Fruit fly (Drosophila melanogaster): ENCODE measurements around the gene Sfp24Bd.
A peak's percentile ranks its signal among the peaks of the same experiment; 100 is the strongest.

Gene Sfp24Bd

dm6 chr2L:3675770-3676169, 6.8 kb upstream of the Sfp24Bd start (continued):
- TF ChIP-seq Mad (GFP tag; optimal IDR thresholded peaks at IDR 0.05) (no peak), Spps (tag; optimal IDR thresholded peaks at IDR 0.05) (peak; percentile 3), shn (GFP tag; optimal IDR thresholded peaks at IDR 0.05) (no peak), CG5180 (GFP tag; optimal IDR thresholded peaks at IDR 0.05) (no peak), Dek (tag; optimal IDR thresholded peaks at IDR 0.05) (no peak), CG43689 (GFP tag; IDR thresholded peaks at IDR 0.05) (no peak), Hey (tag; optimal IDR thresholded peaks at IDR 0.05) (no peak), CG10462 (GFP tag; optimal IDR thresholded peaks at IDR 0.05) (no peak), gsb-n (tag; optimal IDR thresholded peaks at IDR 0.05) (peak; percentile 35), trh (GFP tag; optimal IDR thresholded peaks at IDR 0.05) (no peak), D19B (GFP tag; optimal IDR thresholded peaks at IDR 0.05) (no peak), NC2α (GFP tag; optimal IDR thresholded peaks at IDR 0.05) (peak; percentile 16), fd3F (GFP tag; optimal IDR thresholded peaks at IDR 0.05) (no peak), BtbVII (GFP tag; optimal IDR thresholded peaks at IDR 0.05) (no peak), Dip2 (GFP tag; IDR thresholded peaks at IDR 0.05) (no peak), CG8765 (GFP tag; IDR thresholded peaks at IDR 0.05) (peak; percentile 55; the same call in 1 of the 2 replicates), luna (GFP tag; optimal IDR thresholded peaks at IDR 0.05) (no peak), Rfx (GFP tag; IDR thresholded peaks at IDR 0.05) (no peak), HmgD (GFP tag; optimal IDR thresholded peaks at IDR 0.05) (no peak), Hr3 (GFP tag; optimal IDR thresholded peaks at IDR 0.05) (no peak), tx (GFP tag; optimal IDR thresholded peaks at IDR 0.05) (no peak)

dm6 chr2L:3670481-3670880, 1.5 kb upstream of the Sfp24Bd start, which contains the start of gene Sfp24Bc:
TSS of gene Sfp24Bc (minus strand) at chr2L:3670581.
- TF ChIP-seq Pdp1 (GFP tag; optimal IDR thresholded peaks at IDR 0.05) (peak in 1 of 2 experiments; percentile 54), sc (optimal IDR thresholded peaks at IDR 0.05) (no peak), sc (GFP tag; optimal IDR thresholded peaks at IDR 0.05) (no peak)

DNA sequence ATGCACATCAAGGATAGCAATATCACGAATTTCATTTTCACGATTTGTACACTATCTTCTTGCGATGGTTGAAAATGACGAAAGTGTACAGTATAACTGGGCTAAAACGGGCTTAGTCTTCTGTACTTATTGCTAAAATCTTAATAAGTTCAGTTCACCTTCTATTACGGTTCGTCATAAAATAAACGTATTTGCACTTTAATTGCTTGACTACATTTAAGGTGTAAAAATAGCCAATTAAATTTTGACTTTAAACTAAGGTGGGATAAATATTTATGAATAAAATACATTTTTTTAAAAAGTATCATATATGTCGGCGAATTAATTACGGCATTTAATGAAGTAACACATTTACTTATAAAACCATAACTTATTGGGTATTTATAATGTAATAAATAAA, 741 bp upstream of the Sfp24Bd start, which contains the start of gene Sfp24Bb:
TSS of gene Sfp24Bb (minus strand) at position 101 of the 400 bp plus-strand sequence.
- TF ChIP-seq Xbp1 (GFP tag; optimal IDR thresholded peaks at IDR 0.05) (no peak), CG17802 (tag; optimal IDR thresholded peaks at IDR 0.05) (no peak), nerfin-2 (GFP tag; IDR thresholded peaks at IDR 0.05; ENCODE audit: partially characterized antibody) (no peak), Dip2 (GFP tag; IDR thresholded peaks at IDR 0.05) (no peak), vfl (GFP tag; optimal IDR thresholded peaks at IDR 0.05) (no peak)

dm6 chr2L:3668451-3668850, 483 bp downstream of the Sfp24Bd start, which contains the start of gene Sfp24Ba:
TSS of gene Sfp24Ba (minus strand) at chr2L:3668551.
- TF ChIP-seq CG12391 (tag; optimal IDR thresholded peaks at IDR 0.05) (no peak), Oli (tag; optimal IDR thresholded peaks at IDR 0.05) (no peak), Dip3 (GFP tag; optimal IDR thresholded peaks at IDR 0.05) (no peak), Optix (GFP tag; IDR thresholded peaks at IDR 0.05) (no peak), trh (GFP tag; optimal IDR thresholded peaks at IDR 0.05) (no peak), crc (GFP tag; optimal IDR thresholded peaks at IDR 0.05) (no peak)

DNA sequence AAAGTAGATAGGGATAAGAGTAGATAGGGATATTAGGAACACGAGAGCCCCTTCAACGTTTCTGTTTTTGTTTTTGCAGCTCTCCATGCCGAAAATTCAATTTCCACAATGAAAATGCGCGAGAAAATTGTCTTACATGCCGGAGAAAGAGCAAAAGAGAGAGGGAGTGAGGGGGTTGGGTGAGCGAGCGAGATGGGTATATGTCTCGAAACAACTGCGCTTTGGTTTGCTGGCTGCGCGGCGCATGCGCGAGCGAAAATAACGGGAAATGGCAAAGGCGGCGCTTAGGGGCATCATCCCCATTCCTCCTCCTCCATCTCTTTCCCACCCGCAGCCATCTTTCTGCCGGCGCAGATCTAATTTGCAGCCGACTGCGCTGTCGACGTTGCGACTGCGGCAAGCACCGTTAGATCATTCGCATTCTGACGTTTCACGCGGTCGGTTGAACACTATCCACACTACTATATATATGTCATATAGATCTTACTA, 6.6 kb downstream of the Sfp24Bd start, which contains the start of gene Drgx:
TSS of gene Drgx (plus strand) at position 439 of the 489 bp plus-strand sequence.
- TF ChIP-seq run (tag; optimal IDR thresholded peaks at IDR 0.05) (no peak), CG12104 (GFP tag; optimal IDR thresholded peaks at IDR 0.05) (no peak), Xrp1 (GFP tag; IDR thresholded peaks at IDR 0.05) (no peak), Adf1 (GFP tag; IDR thresholded peaks at IDR 0.05) (peak; percentile 96), ase (GFP tag; IDR thresholded peaks at IDR 0.05) (no peak), CG15479 (GFP tag; optimal IDR thresholded peaks at IDR 0.05) (peak; percentile 24), CG10654 (GFP tag; optimal IDR thresholded peaks at IDR 0.05) (no peak), ato (GFP tag; IDR thresholded peaks at IDR 0.05; ENCODE audit: partially characterized antibody) (0 out of 2 replicates have a peak, but pooled peaks have one; percentile 12), hth (optimal IDR thresholded peaks at IDR 0.05) (no peak), gcm (GFP tag; optimal IDR thresholded peaks at IDR 0.05) (no peak), kay (GFP tag; optimal IDR thresholded peaks at IDR 0.05) (no peak), pfk (GFP tag; optimal IDR thresholded peaks at IDR 0.05) (no peak), Myb (GFP tag; optimal IDR thresholded peaks at IDR 0.05) (no peak), CG10366 (GFP tag; IDR thresholded peaks at IDR 0.05) (no peak)
